Worm (Caenorhabditis elegans): ENCODE results near the gene rfc-4.

DNA sequence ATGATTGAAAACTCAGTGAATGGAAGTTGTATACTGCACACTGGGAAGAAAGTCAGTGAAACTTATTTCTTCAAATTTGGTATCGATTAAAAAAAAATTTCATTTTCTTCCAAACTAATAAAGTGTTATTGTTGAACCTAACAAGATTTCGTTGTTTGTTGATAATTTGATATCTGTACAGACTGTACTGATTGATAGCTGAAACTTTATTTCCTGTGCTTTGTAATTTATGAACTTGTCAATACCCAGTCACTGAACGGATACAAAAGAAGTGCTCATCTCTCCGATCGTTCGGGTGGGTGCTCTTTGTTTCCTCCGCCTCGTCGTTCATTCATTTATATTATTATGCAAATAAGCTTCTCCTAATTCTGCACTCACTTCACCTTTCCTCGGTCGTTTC, 3.0 kb upstream of the rfc-4 start, which contains the start of gene F31E3.12:
- TF ChIP-seq ceh-45 (GFP tag; IDR thresholded peaks at IDR 0.05) (no peak), pha-4 (tag; optimal IDR thresholded peaks at IDR 0.05) (no peak), ceh-18 (tag; optimal IDR thresholded peaks at IDR 0.05) (no peak), fkh-10 (GFP tag; optimal IDR thresholded peaks at IDR 0.05) (no peak), nhr-232 (tag; optimal IDR thresholded peaks at IDR 0.05) (no peak), unc-55 (GFP tag; optimal IDR thresholded peaks at IDR 0.05) (no peak), mec-3 (tag; optimal IDR thresholded peaks at IDR 0.05; ENCODE audit: borderline replicate concordance) (no peak), ama-1 (optimal IDR thresholded peaks at IDR 0.05) (no peak), madf-2 (tag; optimal IDR thresholded peaks at IDR 0.05) (no peak), dve-1 (tag; optimal IDR thresholded peaks at IDR 0.05) (no peak), nhr-11 (tag; optimal IDR thresholded peaks at IDR 0.05) (no peak)
